Worm (Caenorhabditis elegans): Measurements from ENCODE around the gene K09C4.1.

DNA sequence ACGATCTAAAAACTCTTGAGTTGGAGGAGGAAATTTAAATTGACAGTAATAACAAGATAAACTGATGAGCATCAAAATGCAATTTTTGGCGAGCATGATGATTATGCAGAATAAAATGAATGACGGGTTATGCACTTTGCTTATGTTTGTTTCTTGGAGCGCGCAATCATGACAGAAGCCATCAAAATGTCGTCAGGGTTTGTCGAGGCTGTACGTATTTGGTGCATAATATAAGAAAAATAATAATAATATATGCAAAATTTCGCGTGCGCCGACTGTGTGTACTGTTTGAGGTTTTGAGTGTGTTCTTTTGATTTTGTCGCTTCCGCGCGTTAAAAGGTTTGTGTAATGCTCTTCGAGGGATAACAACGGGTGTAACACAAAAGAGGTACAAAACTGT lies 51.6 kb downstream of the K09C4.1 start, which contains the start of gene nspg-4:
- no peak for TF ChIP-seq egl-13 (tag; optimal IDR thresholded peaks at IDR 0.05)
- TF ChIP-seq lir-3 (tag; optimal IDR thresholded peaks at IDR 0.05; ENCODE audit: poor library complexity) = no peak
- no peak for TF ChIP-seq nhr-90 (tag; optimal IDR thresholded peaks at IDR 0.05; ENCODE audit: poor library complexity)
- TF ChIP-seq unc-30 (tag; optimal IDR thresholded peaks at IDR 0.05) = no peak
- no peak for TF ChIP-seq nhr-12 (tag; optimal IDR thresholded peaks at IDR 0.05)
